Worm (Caenorhabditis elegans) whole organism, L4/young adult: ENCODE measurements around the gene smvt-1.

Source experiments
- W03F9.2 ChIP-seq: fragments of 150-350 bp; optimal IDR thresholded peaks from 2 replicates; lab custom pipeline; 2014; ENCODE audit warnings: missing biosample characterization, missing genetic modification characterization
- dao-5 ChIP-seq: sonication (generic microtip); optimal IDR thresholded peaks from 2 replicates; lab custom pipeline; 2016; ENCODE audit warnings: missing genotype, missing genetic modification characterization, moderate library complexity, missing compliant biosample characterization
- him-1 ChIP-seq: sonication (generic microtip); optimal IDR thresholded peaks from 2 replicates; lab custom pipeline; 2016; ENCODE audit warnings: missing genotype, missing genetic modification reagents, missing genetic modification characterization, missing compliant biosample characterization

ce11 chrX:2595757-2596059 lies 46.9 kb upstream of the smvt-1 start:
- TF ChIP-seq dao-5 (tag; lab: Kevin White, UChicago) (no peak), him-1 (no peak), W03F9.2 (tag; lab: Kevin White, UChicago) (no peak)
